Comparison of ENCODE assay signal across 5 fruit fly cellular contexts in genomic region chr3R:24112320-24113069, dm6.
TF ChIP-seq lines count a peak whose summit lies in the region.

Gene CG13605, minus strand, starts transcription at chr3R:24112389.

- TF ChIP-seq CTCF in whole organism, embryonic (GFP tag; optimal IDR thresholded peaks at IDR 0.05; lab: Kevin White, UChicago) = peak; percentile 63

TF ChIP-seq in whole organism, adult, 20 proteins besides CTCF, POLR2A, EP300 and RAD21 (continues in another document):
- TF ChIP-seq Hr96 (GFP tag; optimal IDR thresholded peaks at IDR 0.05; lab: Kevin White, UChicago) (peak; percentile 27), CG1620 (GFP tag; optimal IDR thresholded peaks at IDR 0.05; lab: Kevin White, UChicago) (peak; percentile 28), tj (GFP tag; optimal IDR thresholded peaks at IDR 0.05; lab: Kevin White, UChicago) (peak; percentile 78), cic (GFP tag; optimal IDR thresholded peaks at IDR 0.05; lab: Kevin White, UChicago) (peak; percentile 27), bab1 (GFP tag; optimal IDR thresholded peaks at IDR 0.05; lab: Kevin White, UChicago) (peak; percentile 84), CG14711 (tag; optimal IDR thresholded peaks at IDR 0.05; lab: Kevin White, UChicago) (peak; percentile 69), CG33017 (tag; optimal IDR thresholded peaks at IDR 0.05; lab: Kevin White, UChicago) (peak; percentile 73), ovo (GFP tag; optimal IDR thresholded peaks at IDR 0.05; lab: Kevin White, UChicago) (no peak), CG7045 (GFP tag; optimal IDR thresholded peaks at IDR 0.05; lab: Kevin White, UChicago) (peak; percentile 59), cnc (optimal IDR thresholded peaks at IDR 0.05; lab: Kevin White, UChicago) (no peak), CG11617 (GFP tag; optimal IDR thresholded peaks at IDR 0.05; lab: Kevin White, UChicago) (peak; percentile 73), CG5204 (GFP tag; optimal IDR thresholded peaks at IDR 0.05; lab: Kevin White, UChicago) (peak; percentile 64), Mnt (GFP tag; optimal IDR thresholded peaks at IDR 0.05; lab: Kevin White, UChicago) (peak; percentile 59), toe (GFP tag; optimal IDR thresholded peaks at IDR 0.05; lab: Kevin White, UChicago) (peak; percentile 71), CG12768 (GFP tag; optimal IDR thresholded peaks at IDR 0.05; lab: Kevin White, UChicago) (peak; percentile 78), Crg-1 (GFP tag; optimal IDR thresholded peaks at IDR 0.05; lab: Kevin White, UChicago) (peak; percentile 68), kay (GFP tag; lab: Kevin White, UChicago; ENCODE audit: borderline replicate concordance) (no peak), Clk (GFP tag; optimal IDR thresholded peaks at IDR 0.05; lab: Kevin White, UChicago) (peak; percentile 44)

TF ChIP-seq in whole organism, embryonic, 481 proteins besides CTCF, POLR2A, EP300 and RAD21 (continues in another document):
- TF ChIP-seq CG17802 (tag; optimal IDR thresholded peaks at IDR 0.05; lab: Kevin White, UChicago) (no peak), C15 (GFP tag; IDR thresholded peaks at IDR 0.05; lab: Robert Waterston, UW) (peak; percentile 44; the same call in 1 of the 3 replicates), Meics (GFP tag; optimal IDR thresholded peaks at IDR 0.05; lab: Kevin White, UChicago) (peak; percentile 93), Abd-B (GFP tag; optimal IDR thresholded peaks at IDR 0.05; lab: Kevin White, UChicago) (peak; percentile 50), Hsf (GFP tag; optimal IDR thresholded peaks at IDR 0.05; lab: Kevin White, UChicago) (peak; percentile 54), Doc3 (GFP tag; IDR thresholded peaks at IDR 0.05; lab: Robert Waterston, UW; ENCODE audit: partially characterized antibody) (no peak), az2 (GFP tag; optimal IDR thresholded peaks at IDR 0.05; lab: Kevin White, UChicago) (peak; percentile 75), lola (GFP tag; optimal IDR thresholded peaks at IDR 0.05; lab: Kevin White, UChicago) (peak in 1 of 3 experiments; percentile 43), H15 (GFP tag; IDR thresholded peaks at IDR 0.05; lab: Robert Waterston, UW) (no peak), CG14710 (tag; optimal IDR thresholded peaks at IDR 0.05; lab: Kevin White, UChicago) (peak; percentile 62), CG12236 (GFP tag; optimal IDR thresholded peaks at IDR 0.05; lab: Kevin White, UChicago) (no peak), insv (GFP tag; optimal IDR thresholded peaks at IDR 0.05; lab: Kevin White, UChicago) (peak in 1 of 2 experiments; percentile 4), CG30431 (GFP tag; optimal IDR thresholded peaks at IDR 0.05; lab: Kevin White, UChicago) (peak; percentile 30), Xrp1 (GFP tag; IDR thresholded peaks at IDR 0.05; lab: Robert Waterston, UW) (peak; percentile 76), MESR4 (GFP tag; optimal IDR thresholded peaks at IDR 0.05; lab: Kevin White, UChicago) (peak; percentile 18), Fer2 (tag; optimal IDR thresholded peaks at IDR 0.05; lab: Kevin White, UChicago) (peak; percentile 26), eve (GFP tag; optimal IDR thresholded peaks at IDR 0.05; lab: Kevin White, UChicago) (no peak), rib (GFP tag; IDR thresholded peaks at IDR 0.05; lab: Robert Waterston, UW) (peak; percentile 37)

TF ChIP-seq in whole organism, prepupa, 60 proteins besides CTCF, POLR2A, EP300 and RAD21 (continues in another document):
- TF ChIP-seq Eip93F (GFP tag; optimal IDR thresholded peaks at IDR 0.05; lab: Kevin White, UChicago) (peak; percentile 60), dsx (GFP tag; optimal IDR thresholded peaks at IDR 0.05; lab: Kevin White, UChicago; ENCODE audit: poor library complexity, severe bottlenecking) (peak; percentile 81), Sox14 (GFP tag; optimal IDR thresholded peaks at IDR 0.05; lab: Kevin White, UChicago) (peak; percentile 41), ss (GFP tag; optimal IDR thresholded peaks at IDR 0.05; lab: Kevin White, UChicago) (peak; percentile 35 to 51), CG6792 (GFP tag; optimal IDR thresholded peaks at IDR 0.05; lab: Kevin White, UChicago) (peak; percentile 56), Sox102F (GFP tag; optimal IDR thresholded peaks at IDR 0.05; lab: Kevin White, UChicago) (peak; percentile 71), spab (GFP tag; optimal IDR thresholded peaks at IDR 0.05; lab: Kevin White, UChicago) (no peak), CG8319 (GFP tag; optimal IDR thresholded peaks at IDR 0.05; lab: Kevin White, UChicago) (peak; percentile 40), OdsH (GFP tag; optimal IDR thresholded peaks at IDR 0.05; lab: Kevin White, UChicago) (peak; percentile 76), CG4318 (GFP tag; optimal IDR thresholded peaks at IDR 0.05; lab: Kevin White, UChicago) (peak; percentile 43), fd59A (GFP tag; optimal IDR thresholded peaks at IDR 0.05; lab: Kevin White, UChicago) (no peak), CG10669 (GFP tag; optimal IDR thresholded peaks at IDR 0.05; lab: Kevin White, UChicago) (peak; percentile 33), CG6808 (GFP tag; optimal IDR thresholded peaks at IDR 0.05; lab: Kevin White, UChicago) (peak; percentile 24), Hr39 (GFP tag; optimal IDR thresholded peaks at IDR 0.05; lab: Kevin White, UChicago) (peak; percentile 67), CG6854 (GFP tag; optimal IDR thresholded peaks at IDR 0.05; lab: Kevin White, UChicago) (peak; percentile 69), fd85E (GFP tag; optimal IDR thresholded peaks at IDR 0.05; lab: Kevin White, UChicago) (peak; percentile 40), topi (GFP tag; optimal IDR thresholded peaks at IDR 0.05; lab: Kevin White, UChicago) (peak; percentile 73), dac (GFP tag; optimal IDR thresholded peaks at IDR 0.05; lab: Kevin White, UChicago) (peak; percentile 25), Gug (GFP tag; IDR thresholded peaks at IDR 0.05; lab: Robert Waterston, UW) (peak; percentile 44)

TF ChIP-seq in whole organism, pupa, 21 proteins besides CTCF, POLR2A, EP300 and RAD21:
- TF ChIP-seq Pif1B (GFP tag; optimal IDR thresholded peaks at IDR 0.05; lab: Kevin White, UChicago) = peak; percentile 79
- peak; percentile 77 for TF ChIP-seq CG32121 (GFP tag; IDR thresholded peaks at IDR 0.05; lab: Robert Waterston, UW)
- TF ChIP-seq CG8301 (tag; optimal IDR thresholded peaks at IDR 0.05; lab: Kevin White, UChicago) = peak; percentile 51
- TF ChIP-seq CG17806 (tag; optimal IDR thresholded peaks at IDR 0.05; lab: Kevin White, UChicago) = peak; percentile 54
- peak; percentile 82 for TF ChIP-seq Ets98B (GFP tag; IDR thresholded peaks at IDR 0.05; lab: Robert Waterston, UW)
- TF ChIP-seq D1 (tag; optimal IDR thresholded peaks at IDR 0.05; lab: Kevin White, UChicago) = no peak
- TF ChIP-seq CG13204 (GFP tag; optimal IDR thresholded peaks at IDR 0.05; lab: Kevin White, UChicago) = no peak
- TF ChIP-seq Pif1A (GFP tag; optimal IDR thresholded peaks at IDR 0.05; lab: Kevin White, UChicago) = peak; percentile 62
- peak; percentile 86 for TF ChIP-seq CG4496 (GFP tag; IDR thresholded peaks at IDR 0.05; lab: Robert Waterston, UW)
- peak; percentile 25 for TF ChIP-seq CG34367 (tag; optimal IDR thresholded peaks at IDR 0.05; lab: Kevin White, UChicago)
- TF ChIP-seq CG10348 (GFP tag; IDR thresholded peaks at IDR 0.05; lab: Robert Waterston, UW) = no peak
- no peak for TF ChIP-seq EcR (GFP tag; optimal IDR thresholded peaks at IDR 0.05; lab: Kevin White, UChicago)
- peak; percentile 61 for TF ChIP-seq CG14655 (GFP tag; optimal IDR thresholded peaks at IDR 0.05; lab: Kevin White, UChicago)
- no peak for TF ChIP-seq gl (tag; optimal IDR thresholded peaks at IDR 0.05; lab: Kevin White, UChicago)
- TF ChIP-seq CG15710 (tag; optimal IDR thresholded peaks at IDR 0.05; lab: Kevin White, UChicago) = peak; percentile 39
- peak; percentile 37; the same call in 1 of the 2 replicates for TF ChIP-seq CG12605 (GFP tag; IDR thresholded peaks at IDR 0.05; lab: Robert Waterston, UW)
- TF ChIP-seq CG8159 (tag; optimal IDR thresholded peaks at IDR 0.05; lab: Kevin White, UChicago) = peak; percentile 51
- peak; percentile 66 for TF ChIP-seq fd96Ca (GFP tag; IDR thresholded peaks at IDR 0.05; lab: Robert Waterston, UW)
- peak; percentile 69 for TF ChIP-seq Snoo (tag; optimal IDR thresholded peaks at IDR 0.05; lab: Kevin White, UChicago)
- TF ChIP-seq rn (GFP tag; IDR thresholded peaks at IDR 0.05; lab: Robert Waterston, UW) = no peak
- peak; percentile 24 for TF ChIP-seq CG9948 (tag; optimal IDR thresholded peaks at IDR 0.05; lab: Kevin White, UChicago)

TF ChIP-seq in whole organism, wandering third instar larva, 38 proteins besides CTCF, POLR2A, EP300 and RAD21 (continues in another document):
- TF ChIP-seq OdsH (GFP tag; optimal IDR thresholded peaks at IDR 0.05; lab: Kevin White, UChicago) (peak; percentile 50), h (GFP tag; optimal IDR thresholded peaks at IDR 0.05; lab: Kevin White, UChicago) (peak; percentile 69), fru (GFP tag; optimal IDR thresholded peaks at IDR 0.05; lab: Kevin White, UChicago) (peak; percentile 63), psq (GFP tag; optimal IDR thresholded peaks at IDR 0.05; lab: Kevin White, UChicago) (peak; percentile 58), tai (GFP tag; optimal IDR thresholded peaks at IDR 0.05; lab: Kevin White, UChicago) (no peak), Dif (GFP tag; optimal IDR thresholded peaks at IDR 0.05; lab: Kevin White, UChicago; ENCODE audit: partially characterized antibody) (peak; percentile 16), GATAd (GFP tag; optimal IDR thresholded peaks at IDR 0.05; lab: Kevin White, UChicago) (no peak), Hr83 (GFP tag; optimal IDR thresholded peaks at IDR 0.05; lab: Kevin White, UChicago; ENCODE audit: poor library complexity, severe bottlenecking) (peak; percentile 2), Jra (GFP tag; optimal IDR thresholded peaks at IDR 0.05; lab: Kevin White, UChicago) (peak; percentile 16), br (GFP tag; optimal IDR thresholded peaks at IDR 0.05; lab: Kevin White, UChicago) (peak; percentile 53), Rel (GFP tag; optimal IDR thresholded peaks at IDR 0.05; lab: Kevin White, UChicago) (peak; percentile 37), Rel (tag; optimal IDR thresholded peaks at IDR 0.05; lab: Kevin White, UChicago) (peak; percentile 6), usp (GFP tag; optimal IDR thresholded peaks at IDR 0.05; lab: Kevin White, UChicago) (no peak), CG9705 (GFP tag; optimal IDR thresholded peaks at IDR 0.05; lab: Kevin White, UChicago) (no peak), rgr (GFP tag; optimal IDR thresholded peaks at IDR 0.05; lab: Kevin White, UChicago) (peak; percentile 59), Abd-B (GFP tag; optimal IDR thresholded peaks at IDR 0.05; lab: Kevin White, UChicago) (no peak), sage (GFP tag; optimal IDR thresholded peaks at IDR 0.05; lab: Kevin White, UChicago) (peak; percentile 69), sv (GFP tag; optimal IDR thresholded peaks at IDR 0.05; lab: Kevin White, UChicago) (peak; percentile 55), dl (GFP tag; optimal IDR thresholded peaks at IDR 0.05; lab: Kevin White, UChicago; ENCODE audit: insufficient read depth in 1 of 2, partially characterized antibody in 2 of 2) (no peak), Dfd (GFP tag; optimal IDR thresholded peaks at IDR 0.05; lab: Kevin White, UChicago) (no peak), Hr78 (GFP tag; optimal IDR thresholded peaks at IDR 0.05; lab: Kevin White, UChicago) (no peak), N (GFP tag; optimal IDR thresholded peaks at IDR 0.05; lab: Kevin White, UChicago) (no peak), Mio (GFP tag; optimal IDR thresholded peaks at IDR 0.05; lab: Kevin White, UChicago) (no peak)
